Fruit fly (Drosophila melanogaster) whole organism, embryonic: Measurements from ENCODE around the gene eIF4E5.

ENCODE experiments used
- CG10147 ChIP-seq: fragments of 200-800 bp; sonication (Bioruptor generic); optimal IDR thresholded peaks from 2 replicates; lab custom pipeline; 2019; ENCODE audit warnings: missing biosample characterization, mild to moderate bottlenecking, missing genetic modification characterization, moderate library complexity
- CG10274 ChIP-seq: fragments of 200-800 bp; sonication (Bioruptor generic); optimal IDR thresholded peaks from 3 replicates; lab custom pipeline; 2017; ENCODE audit warnings: missing biosample characterization, mild to moderate bottlenecking, missing genetic modification characterization
- CG10959 ChIP-seq: fragments of 200-800 bp; sonication (Bioruptor generic); IDR thresholded peaks from 2 replicates; pipeline ENCODE4 v1.3.6; 2022; ENCODE audit warnings: missing biosample characterization, missing genetic modification characterization
- CG11696 ChIP-seq: fragments of 200-800 bp; sonication (Bioruptor generic); IDR thresholded peaks from 2 replicates; pipeline ENCODE4 v1.3.6; 2022; ENCODE audit warnings: missing biosample characterization, missing genetic modification characterization
- CG15011 ChIP-seq: fragments of 200-800 bp; sonication (Bioruptor generic); optimal IDR thresholded peaks from 3 replicates; lab custom pipeline; 2018; ENCODE audit warnings: missing biosample characterization, mild to moderate bottlenecking, missing genetic modification characterization
- CG1647 ChIP-seq: fragments of 200-800 bp; sonication (Bioruptor generic); optimal IDR thresholded peaks from 3 replicates; lab custom pipeline; 2016; ENCODE audit warnings: missing biosample characterization, missing genetic modification characterization
- CG18011 ChIP-seq: fragments of 200-800 bp; sonication (Bioruptor generic); optimal IDR thresholded peaks from 2 replicates; lab custom pipeline; 2017; ENCODE audit warnings: missing biosample characterization, missing genetic modification characterization, mild to moderate bottlenecking, moderate library complexity, missing genotype
- CG18764 ChIP-seq: fragments of 200-800 bp; sonication (Bioruptor generic); optimal IDR thresholded peaks from 3 replicates; lab custom pipeline; 2016; ENCODE audit warnings: missing biosample characterization, missing genetic modification characterization
- CG30403 ChIP-seq: fragments of 200-800 bp; sonication (Bioruptor generic); optimal IDR thresholded peaks from 3 replicates; lab custom pipeline; 2016; ENCODE audit warnings: missing biosample characterization, missing genetic modification characterization
- CG30431 ChIP-seq: fragments of 200-800 bp; sonication (Bioruptor generic); optimal IDR thresholded peaks from 2 replicates; lab custom pipeline; 2017; ENCODE audit warnings: missing biosample characterization, missing genetic modification characterization
- CG3726 ChIP-seq: fragments of 200-800 bp; sonication (Bioruptor generic); IDR thresholded peaks from 3 replicates; pipeline ENCODE4, ENCODE4 v1.3.6; 2022; ENCODE audit warnings: missing biosample characterization, missing genetic modification characterization
- CG4424 ChIP-seq: fragments of 200-800 bp; sonication (Bioruptor generic); optimal IDR thresholded peaks from 3 replicates; lab custom pipeline; 2016; ENCODE audit warnings: missing biosample characterization, missing genetic modification characterization
- CG4707 ChIP-seq: fragments of 200-800 bp; sonication (Bioruptor generic); optimal IDR thresholded peaks from 2 replicates; lab custom pipeline; 2018; ENCODE audit warnings: missing biosample characterization, mild to moderate bottlenecking, missing genetic modification characterization, moderate library complexity
- CG5245 ChIP-seq: fragments of 200-800 bp; sonication (Bioruptor generic); optimal IDR thresholded peaks from 3 replicates; lab custom pipeline; 2016; ENCODE audit warnings: missing biosample characterization, missing genetic modification characterization
- CG6813 ChIP-seq: fragments of 200-800 bp; sonication (Bioruptor generic); optimal IDR thresholded peaks from 2 replicates; lab custom pipeline; 2017; ENCODE audit warnings: missing biosample characterization, missing genetic modification characterization, mild to moderate bottlenecking, moderate library complexity, missing genetic modification reagents
- CG7357 ChIP-seq: fragments of 200-800 bp; sonication (Bioruptor generic); IDR thresholded peaks from 3 replicates; pipeline ENCODE4 v1.3.6; 2022; ENCODE audit warnings: missing biosample characterization, missing genetic modification characterization
- CG7839 ChIP-seq: fragments of 200-800 bp; sonication (Bioruptor generic); optimal IDR thresholded peaks from 3 replicates; lab custom pipeline; 2018; ENCODE audit warnings: missing biosample characterization, mild to moderate bottlenecking, missing genetic modification characterization, moderate library complexity
- CG7928 ChIP-seq: fragments of 200-800 bp; sonication (Bioruptor generic); optimal IDR thresholded peaks from 2 replicates; lab custom pipeline; 2017; ENCODE audit warnings: missing biosample characterization, mild to moderate bottlenecking, missing genetic modification characterization
- CG7963 ChIP-seq: fragments of 200-800 bp; sonication (Bioruptor generic); IDR thresholded peaks from 3 replicates; pipeline ENCODE4 v1.3.6; 2022; ENCODE audit warnings: missing biosample characterization, missing genetic modification characterization; ENCODE audit not compliant: partially characterized antibody
- CrebB ChIP-seq: fragments of 200-800 bp; sonication (Bioruptor generic); optimal IDR thresholded peaks from 3 replicates; lab custom pipeline; 2018; ENCODE audit warnings: missing biosample characterization, mild to moderate bottlenecking, missing genetic modification characterization
- Dbx ChIP-seq: fragments of 200-800 bp; sonication (Bioruptor generic); IDR thresholded peaks from 3 replicates; pipeline ENCODE4 v1.3.6; 2022; ENCODE audit warnings: missing biosample characterization, missing genetic modification characterization
- Dfd ChIP-seq, 2 experiments: fragments of >200 bp; optimal IDR thresholded peaks; 2 replicates each; lab custom pipeline; 2017; ENCODE audit warnings: missing biosample characterization in 2 of 2, missing genetic modification characterization in 2 of 2
- Dp ChIP-seq: fragments of 200-800 bp; sonication (Bioruptor generic); optimal IDR thresholded peaks from 2 replicates; lab custom pipeline; 2018; ENCODE audit warnings: missing biosample characterization, mild to moderate bottlenecking, missing genetic modification characterization, moderate library complexity
- Gug ChIP-seq: fragments of 200-800 bp; sonication (Bioruptor generic); IDR thresholded peaks from 4 replicates; pipeline ENCODE4 v1.3.6; 2022; ENCODE audit warnings: missing biosample characterization, missing genetic modification characterization
- Lhr ChIP-seq: fragments of 200-800 bp; sonication (Bioruptor generic); optimal IDR thresholded peaks from 3 replicates; lab custom pipeline; 2017; ENCODE audit warnings: mild to moderate bottlenecking, missing biosample characterization, missing genetic modification reagents, missing genetic modification characterization
- Mad ChIP-seq: fragments of 200-800 bp; sonication (Bioruptor generic); optimal IDR thresholded peaks from 2 replicates; lab custom pipeline; 2016; ENCODE audit warnings: missing biosample characterization, missing genetic modification characterization
- Neu2 ChIP-seq: fragments of 200-800 bp; sonication (Bioruptor generic); optimal IDR thresholded peaks from 3 replicates; lab custom pipeline; 2016; ENCODE audit warnings: missing biosample characterization, missing genetic modification characterization, borderline replicate concordance
- PHDP ChIP-seq: fragments of 200-800 bp; sonication (Bioruptor generic); optimal IDR thresholded peaks from 3 replicates; lab custom pipeline; 2018; ENCODE audit warnings: missing biosample characterization, mild to moderate bottlenecking, missing genetic modification characterization, moderate library complexity
- Rfx ChIP-seq: fragments of 200-800 bp; sonication (Bioruptor generic); IDR thresholded peaks from 2 replicates; pipeline ENCODE4 v1.3.6; 2022; ENCODE audit warnings: missing biosample characterization, missing genetic modification characterization
- Sox102F ChIP-seq: fragments of 200-800 bp; sonication (Bioruptor generic); optimal IDR thresholded peaks from 2 replicates; lab custom pipeline; 2018; ENCODE audit warnings: missing biosample characterization, mild to moderate bottlenecking, missing genetic modification characterization, moderate library complexity
- Usf ChIP-seq: fragments of 200-800 bp; sonication (Bioruptor generic); optimal IDR thresholded peaks from 2 replicates; lab custom pipeline; 2017; ENCODE audit warnings: missing genotype, missing biosample characterization, missing genetic modification characterization
- YL-1 ChIP-seq: fragments of 200-800 bp; sonication (Bioruptor generic); optimal IDR thresholded peaks from 3 replicates; lab custom pipeline; 2017; ENCODE audit warnings: missing biosample characterization, mild to moderate bottlenecking, missing genetic modification characterization
- ac ChIP-seq: fragments of 200-800 bp; sonication (Bioruptor generic); optimal IDR thresholded peaks from 3 replicates; lab custom pipeline; 2017; ENCODE audit warnings: missing biosample characterization, mild to moderate bottlenecking, missing genetic modification characterization
- ara ChIP-seq: fragments of 200-800 bp; sonication (Bioruptor generic); IDR thresholded peaks from 2 replicates; pipeline ENCODE4 v1.3.6; 2022; ENCODE audit warnings: missing biosample characterization, missing genetic modification characterization
- da ChIP-seq: fragments of 200-800 bp; sonication (Bioruptor generic); optimal IDR thresholded peaks from 2 replicates; lab custom pipeline; 2016; ENCODE audit warnings: missing biosample characterization, missing genetic modification characterization
- danr ChIP-seq: fragments of 200-800 bp; sonication (Bioruptor generic); IDR thresholded peaks from 2 replicates; pipeline ENCODE4 v1.3.6; 2022; ENCODE audit warnings: missing biosample characterization, missing genetic modification characterization
- gcm ChIP-seq: fragments of 200-800 bp; sonication (Bioruptor generic); optimal IDR thresholded peaks from 2 replicates; lab custom pipeline; 2019; ENCODE audit warnings: missing biosample characterization, mild to moderate bottlenecking, missing genetic modification characterization, moderate library complexity
- gfzf ChIP-seq: fragments of 200-800 bp; sonication (Bioruptor generic); optimal IDR thresholded peaks from 2 replicates; lab custom pipeline; 2016; ENCODE audit warnings: missing biosample characterization, mild to moderate bottlenecking, missing genetic modification characterization, moderate library complexity
- lilli ChIP-seq: fragments of 200-800 bp; sonication (Bioruptor generic); optimal IDR thresholded peaks from 3 replicates; lab custom pipeline; 2016; ENCODE audit warnings: missing biosample characterization, missing genetic modification characterization
- luna ChIP-seq: fragments of 200-800 bp; sonication (Bioruptor generic); optimal IDR thresholded peaks from 2 replicates; lab custom pipeline; 2016; ENCODE audit warnings: missing biosample characterization, missing genetic modification characterization
- maf-S ChIP-seq: fragments of 200-800 bp; sonication (Bioruptor generic); optimal IDR thresholded peaks from 2 replicates; lab custom pipeline; 2016; ENCODE audit warnings: missing biosample characterization, missing genetic modification characterization
- mam ChIP-seq: fragments of 200-800 bp; sonication (Bioruptor generic); optimal IDR thresholded peaks from 3 replicates; lab custom pipeline; 2016; ENCODE audit warnings: missing biosample characterization, missing genetic modification characterization
- mirr ChIP-seq: fragments of 200-800 bp; sonication (Bioruptor generic); optimal IDR thresholded peaks from 3 replicates; lab custom pipeline; 2018; ENCODE audit warnings: missing biosample characterization, mild to moderate bottlenecking, missing genetic modification characterization
- nmo ChIP-seq: fragments of 200-800 bp; sonication (Bioruptor generic); optimal IDR thresholded peaks from 2 replicates; lab custom pipeline; 2018; ENCODE audit warnings: missing biosample characterization, mild to moderate bottlenecking, missing genetic modification characterization, moderate library complexity
- p53 ChIP-seq: fragments of 200-800 bp; sonication (Bioruptor generic); optimal IDR thresholded peaks from 2 replicates; lab custom pipeline; 2016; ENCODE audit warnings: missing biosample characterization, missing genetic modification characterization
- slou ChIP-seq: fragments of 200-800 bp; sonication (Bioruptor generic); optimal IDR thresholded peaks from 3 replicates; lab custom pipeline; 2016; ENCODE audit warnings: missing biosample characterization, missing genetic modification characterization
- sqz ChIP-seq: fragments of 200-800 bp; sonication (Bioruptor generic); optimal IDR thresholded peaks from 3 replicates; lab custom pipeline; 2018; ENCODE audit warnings: missing biosample characterization, mild to moderate bottlenecking, missing genetic modification characterization
- tll ChIP-seq, 2 experiments: fragments of 200-800 bp in 1 of 2; fragments of >200 bp in 1 of 2; sonication (Bioruptor generic) in 1 of 2; optimal IDR thresholded peaks; 2 replicates each; lab custom pipeline; 2017 to 2019; ENCODE audit warnings: missing biosample characterization in 2 of 2, missing genetic modification characterization in 2 of 2, mild to moderate bottlenecking in 1 of 2, moderate library complexity in 1 of 2
- unpg ChIP-seq: fragments of 200-800 bp; sonication (Bioruptor generic); optimal IDR thresholded peaks from 3 replicates; lab custom pipeline; 2018; ENCODE audit warnings: missing biosample characterization, mild to moderate bottlenecking, missing genetic modification characterization, moderate library complexity

Gene eIF4E5

dm6 chr3L:7860634-7861431 lies 33.8 kb upstream of the eIF4E5 start (continued):
- TF ChIP-seq ac (no peak), Usf (GFP tag; lab: Kevin White, UChicago) (no peak), Sox102F (GFP tag; lab: Kevin White, UChicago) (peak; percentile 48), gfzf (no peak), CG4707 (no peak), gcm (GFP tag; lab: Kevin White, UChicago) (peak; percentile 22), CG10959 (no peak), CG18764 (no peak), sqz (GFP tag; lab: Kevin White, UChicago) (no peak), luna (GFP tag; lab: Kevin White, UChicago) (peak; percentile 62), CG1647 (GFP tag; lab: Kevin White, UChicago) (no peak), CG4424 (GFP tag; lab: Kevin White, UChicago) (no peak), mam (GFP tag; lab: Kevin White, UChicago) (peak; percentile 82), Dfd (GFP tag; optimal IDR thresholded peaks at IDR 0.05; lab: Kevin White, UChicago) (no peak), CG11696 (GFP tag; lab: Robert Waterston, UW) (peak; percentile 51), CG7928 (GFP tag; lab: Kevin White, UChicago) (no peak), CG10147 (GFP tag; lab: Kevin White, UChicago) (no peak), da (GFP tag; lab: Kevin White, UChicago) (no peak), CG30431 (GFP tag; lab: Kevin White, UChicago) (no peak), nmo (peak; percentile 51), CrebB (peak; percentile 1), YL-1 (GFP tag; lab: Kevin White, UChicago) (no peak), Neu2 (no peak), CG6813 (GFP tag; lab: Kevin White, UChicago) (peak; percentile 42), p53 (GFP tag; lab: Kevin White, UChicago) (no peak), Mad (GFP tag; lab: Kevin White, UChicago) (no peak), Dbx (GFP tag; lab: Robert Waterston, UW) (no peak), CG10274 (GFP tag; lab: Kevin White, UChicago) (no peak), ara (GFP tag; lab: Robert Waterston, UW) (peak; percentile 65; the same call in 1 of the 2 replicates), CG18011 (GFP tag; lab: Kevin White, UChicago) (no peak), mirr (GFP tag; lab: Kevin White, UChicago) (peak; percentile 93), lilli (GFP tag; lab: Kevin White, UChicago) (peak; percentile 63), tll (GFP tag; optimal IDR thresholded peaks at IDR 0.05; lab: Kevin White, UChicago) (no peak), CG7963 (GFP tag; lab: Robert Waterston, UW) (no peak), CG3726 (GFP tag; lab: Robert Waterston, UW) (no peak), Lhr (GFP tag; lab: Kevin White, UChicago) (no peak), CG5245 (no peak), maf-S (GFP tag; lab: Kevin White, UChicago) (peak; percentile 42), CG7839 (tag; lab: Kevin White, UChicago) (peak; percentile 72), CG30403 (peak; percentile 74), danr (GFP tag; lab: Robert Waterston, UW) (peak; percentile 51), PHDP (peak; percentile 52), CG15011 (GFP tag; lab: Kevin White, UChicago) (no peak), CG7357 (GFP tag; lab: Robert Waterston, UW) (no peak), Gug (0 out of 4 replicates have a peak, but pooled peaks have one; percentile 29), Dp (GFP tag; lab: Kevin White, UChicago) (no peak), Rfx (GFP tag; lab: Robert Waterston, UW) (peak; percentile 84), unpg (GFP tag; lab: Kevin White, UChicago) (peak; percentile 74), slou (GFP tag; lab: Kevin White, UChicago) (peak; percentile 33)
